Worm (Caenorhabditis elegans): ENCODE measurements around the gene set-9.

Gene set-9

DNA sequence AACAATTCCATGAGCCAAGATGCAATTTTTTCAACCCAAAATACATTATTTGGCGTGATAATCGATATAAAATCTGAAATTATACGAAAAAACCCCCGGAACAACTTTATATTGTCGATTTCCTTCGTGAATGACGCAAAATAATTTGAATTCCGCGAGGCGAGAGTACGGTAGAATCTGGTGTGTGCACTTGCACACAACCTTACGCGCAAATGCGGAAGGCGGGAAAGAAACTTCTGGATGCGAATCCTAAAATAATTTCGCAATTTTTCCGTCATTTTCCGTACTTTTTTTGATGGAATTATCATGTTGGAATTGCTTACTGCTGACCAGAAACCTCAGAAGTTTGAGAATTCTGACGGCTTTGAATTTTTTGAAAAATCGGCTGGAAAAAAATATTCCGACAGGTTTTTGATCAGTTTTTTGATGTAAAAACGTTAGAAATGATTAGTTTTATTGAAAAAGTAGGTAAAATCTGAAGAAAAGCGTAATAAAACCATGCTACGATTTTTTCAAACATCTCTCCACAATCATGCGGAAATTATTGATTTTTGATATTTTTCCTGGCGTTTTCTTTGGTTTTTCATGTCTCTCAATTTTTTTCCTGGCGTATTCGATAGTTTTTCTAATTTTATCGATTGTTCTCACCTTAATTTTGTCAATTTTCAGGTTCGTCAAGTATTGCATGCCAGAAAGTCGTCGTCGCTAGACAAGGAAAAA lies at the start of gene set-9:
set-9 (plus strand) TSS at position 670 of the 720 bp plus-strand sequence.
- TF ChIP-seq him-1 (tag; optimal IDR thresholded peaks at IDR 0.05) (no peak), dao-5 (tag; optimal IDR thresholded peaks at IDR 0.05) (no peak), W03F9.2 (tag; optimal IDR thresholded peaks at IDR 0.05) (no peak)

DNA sequence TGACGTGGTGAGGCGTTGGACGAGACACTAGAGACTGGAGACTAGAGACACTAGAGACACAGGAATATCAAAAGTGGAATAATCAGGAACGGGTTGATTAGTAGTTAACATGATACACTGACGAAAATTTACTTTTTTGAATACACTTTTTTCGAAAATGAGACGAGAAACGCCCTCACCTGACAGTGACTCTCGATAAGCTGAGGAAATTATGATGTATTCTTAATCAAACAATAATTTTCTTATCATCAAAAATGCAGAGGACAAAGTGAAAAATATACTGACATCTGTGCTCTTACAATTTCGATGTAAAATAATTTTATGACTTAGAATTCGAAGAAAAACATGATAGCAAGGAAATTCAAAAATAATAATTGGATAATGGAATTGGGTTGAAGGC lies 48.3 kb upstream of the set-9 start:
- TF ChIP-seq dao-5 (tag; optimal IDR thresholded peaks at IDR 0.05) (no peak), him-1 (tag; optimal IDR thresholded peaks at IDR 0.05) (no peak), W03F9.2 (tag; optimal IDR thresholded peaks at IDR 0.05) (no peak)

DNA sequence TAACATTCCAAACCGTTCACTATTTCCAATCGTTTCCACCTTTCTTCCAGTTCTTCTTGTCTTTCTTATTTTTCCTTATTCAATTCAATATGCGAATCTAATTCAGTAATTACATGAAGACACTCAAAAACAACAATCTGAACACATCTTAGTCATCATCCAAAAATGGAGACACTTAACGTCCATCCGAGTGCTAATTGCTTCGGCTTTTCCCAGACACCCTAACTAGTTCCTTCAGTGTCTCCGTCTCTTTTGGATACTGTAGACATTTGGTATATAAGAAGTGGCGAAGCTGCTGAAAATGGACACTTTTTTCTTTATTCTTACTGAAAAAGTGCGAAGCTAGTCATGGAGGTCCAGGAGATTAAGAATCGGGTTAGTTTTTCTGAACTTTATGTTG lies 44.7 kb upstream of the set-9 start, which contains the start of gene col-33:
col-33 (plus strand) TSS at position 301 of the 400 bp plus-strand sequence.
- TF ChIP-seq dao-5 (tag; optimal IDR thresholded peaks at IDR 0.05) (no peak), him-1 (tag; optimal IDR thresholded peaks at IDR 0.05) (no peak), W03F9.2 (tag; optimal IDR thresholded peaks at IDR 0.05) (no peak)

DNA sequence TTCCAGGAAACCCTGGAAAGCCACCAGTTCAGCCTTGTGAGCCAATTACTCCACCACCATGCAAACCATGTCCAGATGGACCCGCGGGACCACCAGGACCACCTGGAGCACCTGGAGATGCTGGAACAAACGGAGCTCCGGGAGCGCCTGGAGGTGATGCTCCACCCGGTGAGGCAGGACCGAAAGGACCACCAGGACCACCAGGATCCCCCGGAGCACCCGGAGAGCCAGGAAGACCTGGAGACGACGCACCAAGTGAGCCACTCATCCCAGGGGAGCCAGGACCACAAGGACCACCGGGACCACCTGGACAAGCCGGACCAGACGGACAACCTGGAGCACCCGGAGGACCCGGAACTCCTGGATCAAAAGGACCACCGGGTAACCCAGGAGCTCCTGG lies 43.0 kb upstream of the set-9 start:
- TF ChIP-seq him-1 (tag; optimal IDR thresholded peaks at IDR 0.05) (no peak), dao-5 (tag; optimal IDR thresholded peaks at IDR 0.05) (no peak), W03F9.2 (tag; optimal IDR thresholded peaks at IDR 0.05) (no peak)

DNA sequence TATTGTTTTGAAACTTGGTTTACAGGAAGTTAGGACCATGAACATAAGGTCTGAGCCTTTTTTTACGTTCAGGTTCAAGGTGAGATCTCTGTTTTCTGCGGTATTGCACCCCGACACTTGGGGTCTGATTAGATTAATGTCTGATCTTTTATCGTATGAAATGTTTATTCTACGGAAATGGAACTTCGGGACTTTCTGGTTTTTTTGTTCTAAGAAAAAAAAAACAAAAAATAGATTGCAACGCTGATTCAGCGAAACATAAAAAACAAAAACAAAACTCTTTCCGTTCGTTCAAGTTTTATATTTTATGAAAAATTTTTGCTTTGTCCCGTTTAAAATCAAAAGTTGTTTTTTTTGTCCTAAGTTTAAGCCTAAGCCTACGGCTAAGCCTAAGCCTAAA lies 42.5 kb upstream of the set-9 start, which contains the start of gene F36A4.5:
F36A4.5 (plus strand) TSS at position 301 of the 400 bp plus-strand sequence.
- TF ChIP-seq W03F9.2 (tag; optimal IDR thresholded peaks at IDR 0.05) (no peak), him-1 (tag; optimal IDR thresholded peaks at IDR 0.05) (no peak), dao-5 (tag; optimal IDR thresholded peaks at IDR 0.05) (no peak)

DNA sequence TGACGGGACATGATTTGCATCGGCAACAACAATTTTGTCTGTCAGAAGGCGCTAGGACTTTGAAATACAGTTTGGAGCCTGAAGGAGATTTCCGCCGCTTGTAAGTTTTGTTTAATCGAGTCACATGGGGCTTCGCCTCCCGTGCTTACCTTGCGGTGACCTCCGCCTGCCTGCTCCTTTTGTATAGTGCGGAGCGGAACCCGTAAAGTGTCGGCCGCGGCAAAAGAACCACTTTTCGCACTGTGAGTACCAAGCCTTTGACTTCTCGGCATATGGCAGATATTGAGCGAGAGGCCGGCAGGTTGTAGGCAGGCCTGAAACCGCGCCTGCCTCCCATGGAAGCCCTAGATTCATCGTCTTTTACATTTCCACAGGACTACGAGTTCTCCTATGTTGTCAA lies 41.7 kb upstream of the set-9 start:
- no peak for TF ChIP-seq dao-5 (tag; optimal IDR thresholded peaks at IDR 0.05)
- TF ChIP-seq him-1 (tag; optimal IDR thresholded peaks at IDR 0.05) = no peak
- no peak for TF ChIP-seq W03F9.2 (tag; optimal IDR thresholded peaks at IDR 0.05)

DNA sequence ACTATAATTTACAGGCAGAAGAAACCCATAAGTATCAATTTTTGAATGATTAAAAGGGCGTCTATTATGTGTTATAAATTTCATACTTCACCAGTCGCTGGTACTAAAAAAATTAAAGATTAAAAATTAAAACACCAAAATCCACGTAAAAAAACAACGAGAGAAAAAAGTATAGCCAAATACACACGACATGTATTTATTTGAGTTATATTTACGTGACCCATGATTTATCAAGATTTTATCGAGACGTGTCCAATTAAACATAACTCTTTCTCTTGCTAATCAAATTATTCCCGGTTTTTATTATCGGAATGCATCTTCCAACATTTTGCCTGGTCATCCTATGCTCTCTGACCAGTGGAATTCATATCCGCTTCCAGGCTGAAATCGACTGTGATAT lies 40.4 kb upstream of the set-9 start, which contains the start of gene F36A4.4:
F36A4.4 (plus strand) TSS at position 301 of the 400 bp plus-strand sequence.
- TF ChIP-seq dao-5 (tag; optimal IDR thresholded peaks at IDR 0.05) (no peak), him-1 (tag; optimal IDR thresholded peaks at IDR 0.05) (no peak), W03F9.2 (tag; optimal IDR thresholded peaks at IDR 0.05) (no peak)

DNA sequence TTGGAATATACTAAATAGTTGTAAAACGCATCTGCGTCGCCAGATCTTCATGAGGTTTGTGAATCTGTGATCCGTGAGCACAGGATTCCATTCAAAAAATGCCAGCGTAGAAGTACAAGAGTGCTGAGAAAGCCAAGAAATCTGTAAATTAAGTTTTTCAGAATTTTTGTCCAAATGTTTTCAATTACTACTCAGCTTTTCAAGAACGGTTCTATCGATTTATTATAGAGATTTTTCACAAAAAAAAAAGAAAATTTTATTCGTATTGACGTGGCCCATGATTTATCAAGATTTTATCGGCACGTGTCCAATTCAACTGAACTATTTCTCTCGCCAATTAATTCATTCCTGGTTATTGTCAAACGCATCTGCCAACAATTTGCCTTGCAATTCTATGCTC lies 38.4 kb upstream of the set-9 start, which contains the start of gene F36A4.3:
F36A4.3 (plus strand) TSS at position 301 of the 400 bp plus-strand sequence.
- no peak for TF ChIP-seq W03F9.2 (tag; optimal IDR thresholded peaks at IDR 0.05)
- no peak for TF ChIP-seq dao-5 (tag; optimal IDR thresholded peaks at IDR 0.05)
- TF ChIP-seq him-1 (tag; optimal IDR thresholded peaks at IDR 0.05) = no peak

DNA sequence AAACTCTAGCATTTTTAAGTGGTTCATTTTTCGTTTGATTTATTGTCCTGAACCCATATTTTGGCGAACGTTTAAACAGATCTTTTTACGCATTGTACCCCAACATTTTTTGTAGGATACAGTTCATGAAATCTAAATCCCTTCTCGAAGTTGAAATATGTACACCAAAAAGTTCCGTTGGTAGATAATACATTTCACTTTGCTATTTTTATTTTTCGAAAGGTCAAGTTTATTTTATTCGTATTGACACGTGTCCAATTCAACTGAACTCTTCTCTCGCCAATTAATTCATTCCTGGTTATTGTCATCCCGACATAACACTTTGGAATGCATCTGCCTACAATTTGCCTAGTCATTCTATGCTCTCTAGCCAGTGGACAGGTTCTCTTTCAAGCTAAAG lies 36.8 kb upstream of the set-9 start, which contains the start of gene F36A4.2:
F36A4.2 (plus strand) TSS at position 301 of the 400 bp plus-strand sequence.
- no peak for TF ChIP-seq him-1 (tag; optimal IDR thresholded peaks at IDR 0.05)

DNA sequence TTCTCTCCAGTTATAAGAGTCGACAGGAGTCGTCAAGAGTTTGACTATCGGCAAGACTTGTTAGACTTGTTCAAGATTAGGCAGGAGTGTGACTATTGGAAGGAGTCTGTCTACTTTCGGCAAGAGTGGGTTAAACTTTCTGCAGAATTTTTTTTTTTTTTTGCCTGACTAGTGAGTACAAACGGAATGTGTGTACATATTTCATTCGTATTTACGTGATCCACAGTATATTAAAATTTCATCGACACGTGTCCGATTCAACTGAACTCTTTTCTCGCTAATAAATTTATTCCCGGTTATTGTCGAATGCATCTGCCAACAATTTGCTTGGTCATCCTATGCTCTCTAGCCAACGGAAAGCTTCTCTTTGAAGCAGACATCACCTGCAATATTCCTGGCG lies 35.5 kb upstream of the set-9 start, which contains the start of gene F36A4.1:
F36A4.1 (plus strand) TSS at position 301 of the 400 bp plus-strand sequence.
- TF ChIP-seq dao-5 (tag; optimal IDR thresholded peaks at IDR 0.05) = no peak
- TF ChIP-seq him-1 (tag; optimal IDR thresholded peaks at IDR 0.05) = no peak
- TF ChIP-seq W03F9.2 (tag; optimal IDR thresholded peaks at IDR 0.05) = no peak

DNA sequence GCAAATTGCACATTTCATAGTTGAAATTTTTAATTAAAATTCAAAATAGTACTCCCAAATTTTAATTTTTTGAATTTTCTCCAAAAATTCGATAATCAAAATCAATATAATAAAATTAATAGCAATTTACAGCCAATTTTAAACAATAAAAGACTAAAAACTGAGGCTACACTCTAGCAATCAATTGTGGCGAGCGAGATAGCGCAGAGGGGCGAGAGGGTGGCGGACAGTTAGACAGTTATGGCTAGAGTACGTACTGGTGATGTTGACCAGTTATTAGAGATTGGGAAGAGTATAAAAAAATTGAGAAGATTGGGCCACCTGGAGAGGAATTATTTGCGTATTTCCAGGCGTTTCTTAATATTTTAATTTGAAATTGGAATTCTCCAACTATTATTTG lies 30.0 kb upstream of the set-9 start, which contains the start of gene nhr-78:
nhr-78 (minus strand) TSS at position 182 of the 400 bp plus-strand sequence.
- TF ChIP-seq him-1 (tag; optimal IDR thresholded peaks at IDR 0.05) (no peak), W03F9.2 (tag; optimal IDR thresholded peaks at IDR 0.05) (no peak), dao-5 (tag; optimal IDR thresholded peaks at IDR 0.05) (no peak)

DNA sequence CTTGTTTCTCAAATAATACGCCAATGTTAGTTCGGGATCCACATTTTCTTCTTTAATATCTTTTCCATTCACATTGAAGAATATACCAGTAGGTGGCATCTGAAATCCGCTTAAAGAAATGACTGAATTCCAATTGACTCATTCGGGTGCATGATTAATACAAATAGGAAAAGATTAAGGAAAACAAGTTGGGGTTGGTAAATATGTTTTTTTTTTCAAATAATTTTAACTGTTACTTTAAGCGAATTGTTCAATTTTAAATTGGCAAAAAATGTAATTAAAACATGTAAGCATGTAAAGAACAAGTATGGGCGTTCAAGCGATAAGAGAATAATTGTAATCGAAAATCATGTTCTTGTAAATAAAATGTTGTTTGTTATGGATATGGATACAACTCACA lies 23.7 kb upstream of the set-9 start, which contains the start of gene F15E6.6:
F15E6.6 (minus strand) TSS at position 101 of the 400 bp plus-strand sequence.
- TF ChIP-seq W03F9.2 (tag; optimal IDR thresholded peaks at IDR 0.05) = no peak
- TF ChIP-seq dao-5 (tag; optimal IDR thresholded peaks at IDR 0.05) = no peak
- no peak for TF ChIP-seq him-1 (tag; optimal IDR thresholded peaks at IDR 0.05)

DNA sequence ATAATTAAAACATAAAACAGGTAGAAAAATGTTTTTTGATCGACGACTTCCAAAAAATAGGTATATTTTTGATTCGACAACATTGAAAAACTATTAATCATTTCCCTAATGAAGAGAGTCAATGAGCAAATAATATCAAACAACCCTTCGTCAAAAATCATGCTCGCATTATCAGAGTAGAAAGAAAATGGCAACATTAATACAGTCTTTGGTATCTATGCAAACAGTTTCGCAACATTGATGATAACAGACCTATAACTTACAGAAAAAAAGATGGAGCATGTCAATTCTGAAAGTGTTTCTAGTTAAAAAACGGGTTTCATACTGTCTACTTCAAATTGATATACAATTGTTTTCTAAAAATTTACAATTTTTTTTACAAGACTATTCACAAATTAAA lies 22.7 kb upstream of the set-9 start:
- no peak for TF ChIP-seq W03F9.2 (tag; optimal IDR thresholded peaks at IDR 0.05)
- no peak for TF ChIP-seq him-1 (tag; optimal IDR thresholded peaks at IDR 0.05)
- no peak for TF ChIP-seq dao-5 (tag; optimal IDR thresholded peaks at IDR 0.05)

DNA sequence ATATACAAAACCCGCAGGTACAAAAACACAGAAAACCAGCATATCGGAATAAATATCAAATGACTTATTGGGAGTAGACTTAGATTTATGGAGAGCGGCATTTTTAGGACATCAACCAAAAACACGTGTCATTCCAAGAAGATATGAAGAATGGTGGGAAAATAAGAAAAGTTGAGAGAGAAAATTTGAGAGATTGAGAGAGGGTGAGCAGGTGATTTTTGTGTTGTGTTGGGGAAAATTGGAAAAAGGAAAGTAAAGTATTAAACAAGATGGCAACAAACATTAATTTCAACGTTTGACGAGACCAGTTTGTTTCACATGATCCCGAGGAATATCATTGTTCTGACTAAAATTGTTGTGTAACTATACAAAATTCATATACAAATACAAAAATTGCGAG lies 19.4 kb upstream of the set-9 start, which contains the start of gene srv-4:
srv-4 (minus strand) TSS at position 101 of the 400 bp plus-strand sequence.
- TF ChIP-seq dao-5 (tag; optimal IDR thresholded peaks at IDR 0.05) (no peak), W03F9.2 (tag; optimal IDR thresholded peaks at IDR 0.05) (no peak), him-1 (tag; optimal IDR thresholded peaks at IDR 0.05) (no peak)

Data from whole organism, L4/young adult.